Worm (Caenorhabditis elegans) whole organism, young adult: ENCODE results near the gene C53A5.17.

Experiments used
- ama-1 ChIP-seq, 3 experiments: fragments of 150-350 bp in 1 of 3; sonication (generic microtip) in 2 of 3; optimal IDR thresholded peaks; 2 replicates each; lab custom pipeline; 2014 to 2018; ENCODE audit warnings: missing biosample characterization in 2 of 3, missing genetic modification characterization in 2 of 3, missing genetic modification reagents in 2 of 3
- lsl-1 ChIP-seq: fragments of 200-800 bp; sonication (Bioruptor generic); optimal IDR thresholded peaks from 2 replicates; lab custom pipeline; 2018; ENCODE audit warnings: mild to moderate bottlenecking, missing genetic modification characterization, moderate library complexity, missing compliant biosample characterization

DNA sequence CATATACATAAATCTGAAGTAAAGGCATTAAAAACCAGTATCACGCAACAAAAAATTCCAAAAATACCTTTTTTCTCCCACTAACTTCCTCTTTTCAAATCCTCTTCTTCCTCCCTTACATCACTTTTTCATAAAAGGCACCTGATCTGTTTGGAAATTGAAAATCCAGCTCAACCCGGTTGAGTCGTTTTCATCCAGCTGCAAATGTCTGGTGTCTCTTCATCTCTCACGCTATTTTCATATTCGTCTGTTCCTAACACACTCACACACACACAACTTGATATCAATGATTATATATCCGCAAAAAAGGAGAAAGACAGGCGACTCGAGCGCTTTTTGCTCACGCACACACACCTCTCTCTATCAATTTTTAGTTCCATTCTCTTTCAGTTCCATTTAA lies 11.5 kb upstream of the C53A5.17 start:
- TF ChIP-seq ama-1 (optimal IDR thresholded peaks at IDR 0.05; lab: Kevin White, UChicago) (no peak), ama-1 (GFP tag; optimal IDR thresholded peaks at IDR 0.05; lab: Kevin White, UChicago) (no peak), lsl-1 (GFP tag; lab: Kevin White, UChicago) (no peak)
